Fruit fly (Drosophila melanogaster) whole organism, wandering third instar larva: ENCODE data around the gene CG9114.

ENCODE experiments used
- Abd-B ChIP-seq: fragments of >200 bp; optimal IDR thresholded peaks from 2 replicates; lab custom pipeline; 2017; ENCODE audit warnings: missing biosample characterization, missing genetic modification characterization
- CG32264 ChIP-seq: fragments of 200-800 bp; sonication (Bioruptor generic); optimal IDR thresholded peaks from 2 replicates; lab custom pipeline; 2016; ENCODE audit warnings: missing biosample characterization, missing genetic modification characterization
- CG9705 ChIP-seq: fragments of 200-800 bp; sonication (Bioruptor generic); optimal IDR thresholded peaks from 2 replicates; lab custom pipeline; 2018; ENCODE audit warnings: missing biosample characterization, mild to moderate bottlenecking, missing genetic modification characterization
- CrebA ChIP-seq: fragments of 200-800 bp; sonication (Bioruptor generic); optimal IDR thresholded peaks from 2 replicates; lab custom pipeline; 2016; ENCODE audit warnings: missing biosample characterization, mild to moderate bottlenecking, missing genetic modification characterization, borderline replicate concordance
- Dfd ChIP-seq: fragments of >200 bp; optimal IDR thresholded peaks from 2 replicates; lab custom pipeline; 2017; ENCODE audit warnings: missing biosample characterization, missing genetic modification characterization
- GATAd ChIP-seq: sonication (Bioruptor generic); optimal IDR thresholded peaks from 2 replicates; lab custom pipeline; 2016; ENCODE audit warnings: missing biosample characterization, missing genetic modification characterization
- HLH106 ChIP-seq: fragments of 200-800 bp; optimal IDR thresholded peaks from 3 replicates; lab custom pipeline; 2019; ENCODE audit warnings: missing biosample characterization, mild to moderate bottlenecking, missing genetic modification characterization, moderate library complexity
- Hnf4 ChIP-seq: fragments of 200-800 bp; sonication (Bioruptor generic); optimal IDR thresholded peaks from 2 replicates; lab custom pipeline; 2016; ENCODE audit warnings: missing biosample characterization, mild to moderate bottlenecking, missing genetic modification characterization
- Hr78 ChIP-seq: fragments of >200 bp; optimal IDR thresholded peaks from 2 replicates; lab custom pipeline; 2017; ENCODE audit warnings: missing biosample characterization, missing genetic modification characterization
- Hr83 ChIP-seq: fragments of 200-300 bp; sonication (Bioruptor generic); optimal IDR thresholded peaks from 2 replicates; lab custom pipeline; 2016; ENCODE audit warnings: missing biosample characterization, mild to moderate bottlenecking, missing genetic modification characterization, moderate library complexity; ENCODE audit not compliant: poor library complexity, severe bottlenecking
- Jra ChIP-seq: sonication (Bioruptor generic); optimal IDR thresholded peaks from 2 replicates; lab custom pipeline; 2016; ENCODE audit warnings: missing biosample characterization, missing genetic modification characterization
- Mio ChIP-seq: sonication (Bioruptor generic); optimal IDR thresholded peaks from 2 replicates; lab custom pipeline; 2016; ENCODE audit warnings: missing biosample characterization, missing genetic modification characterization
- Myc ChIP-seq: fragments of >200 bp; optimal IDR thresholded peaks from 2 replicates; lab custom pipeline; 2017
- OdsH ChIP-seq: fragments of 200-800 bp; sonication (Bioruptor generic); optimal IDR thresholded peaks from 2 replicates; lab custom pipeline; 2016; ENCODE audit warnings: missing biosample characterization, mild to moderate bottlenecking, missing genetic modification characterization
- Rel ChIP-seq, 2 experiments: fragments of 200-800 bp; sonication (Bioruptor generic) in 1 of 2; optimal IDR thresholded peaks; 2 replicates in 1 of 2; 3 replicates in 1 of 2; lab custom pipeline; 2016 to 2019; ENCODE audit warnings: mild to moderate bottlenecking in 2 of 2, missing biosample characterization in 2 of 2, missing genetic modification characterization in 2 of 2, moderate library complexity in 1 of 2
- Sp1 ChIP-seq: fragments of 200-800 bp; sonication (Bioruptor generic); optimal IDR thresholded peaks from 3 replicates; lab custom pipeline; 2019; ENCODE audit warnings: missing biosample characterization, mild to moderate bottlenecking, missing genetic modification characterization, moderate library complexity
- Vsx2 ChIP-seq: fragments of 200-300, 225-300 bp; sonication (Bioruptor generic); optimal IDR thresholded peaks from 2 replicates; lab custom pipeline; 2018; ENCODE audit warnings: missing biosample characterization, missing genetic modification characterization; ENCODE audit not compliant: partially characterized antibody
- br ChIP-seq: fragments of 200-800 bp; sonication (Bioruptor generic); optimal IDR thresholded peaks from 2 replicates; lab custom pipeline; 2016; ENCODE audit warnings: missing biosample characterization, missing genetic modification characterization
- brk ChIP-seq: fragments of 200-800 bp; sonication (Bioruptor generic); optimal IDR thresholded peaks from 2 replicates; lab custom pipeline; 2016; ENCODE audit warnings: missing biosample characterization, mild to moderate bottlenecking, missing genetic modification characterization
- dl ChIP-seq, 2 experiments: fragments of 175-275, 200-275 bp in 1 of 2; fragments of 200-275 bp in 1 of 2; sonication (Bioruptor generic); optimal IDR thresholded peaks; lab custom pipeline; 2018; ENCODE audit warnings: mild to moderate bottlenecking in 2 of 2, missing biosample characterization in 2 of 2, missing genetic modification characterization in 2 of 2, moderate library complexity in 2 of 2; ENCODE audit not compliant: partially characterized antibody in 2 of 2, insufficient read depth in 1 of 2
- dmrt93B ChIP-seq: fragments of 200-800 bp; sonication (Bioruptor generic); optimal IDR thresholded peaks from 2 replicates; lab custom pipeline; 2018; ENCODE audit warnings: missing biosample characterization, mild to moderate bottlenecking, missing genetic modification characterization
- dsf ChIP-seq: sonication (Bioruptor generic); optimal IDR thresholded peaks from 2 replicates; lab custom pipeline; 2016; ENCODE audit warnings: missing biosample characterization, missing genetic modification characterization, borderline replicate concordance
- ey ChIP-seq: fragments of 200-800 bp; sonication (Bioruptor generic); optimal IDR thresholded peaks from 2 replicates; lab custom pipeline; 2016; ENCODE audit warnings: missing biosample characterization, missing genetic modification characterization
- foxo ChIP-seq, 2 experiments: fragments of 200-800 bp; sonication (Bioruptor generic); optimal IDR thresholded peaks; 2 replicates in 1 of 2; 3 replicates in 1 of 2; lab custom pipeline; 2016 to 2017; ENCODE audit warnings: missing biosample characterization in 2 of 2, missing genetic modification characterization in 2 of 2
- fru ChIP-seq: fragments of 200-800 bp; sonication (Bioruptor generic); optimal IDR thresholded peaks from 3 replicates; lab custom pipeline; 2016; ENCODE audit warnings: missing biosample characterization, mild to moderate bottlenecking, missing genetic modification characterization
- h ChIP-seq: fragments of 200-800 bp; sonication (Bioruptor generic); optimal IDR thresholded peaks from 3 replicates; lab custom pipeline; 2016; ENCODE audit warnings: missing biosample characterization, mild to moderate bottlenecking, missing genetic modification characterization
- lola ChIP-seq: fragments of >200 bp; optimal IDR thresholded peaks from 2 replicates; lab custom pipeline; 2017; ENCODE audit warnings: missing biosample characterization, missing genetic modification characterization
- psq ChIP-seq: fragments of 200-800 bp; sonication (Bioruptor generic); optimal IDR thresholded peaks from 3 replicates; lab custom pipeline; 2017; ENCODE audit warnings: missing biosample characterization, mild to moderate bottlenecking, missing genetic modification characterization, moderate library complexity
- rgr ChIP-seq: fragments of 200-800 bp; sonication (Bioruptor generic); optimal IDR thresholded peaks from 3 replicates; lab custom pipeline; 2016; ENCODE audit warnings: missing biosample characterization, mild to moderate bottlenecking, missing genetic modification characterization
- sage ChIP-seq: fragments of 200-800 bp; sonication (Bioruptor generic); optimal IDR thresholded peaks from 2 replicates; lab custom pipeline; 2016; ENCODE audit warnings: missing biosample characterization, mild to moderate bottlenecking, missing genetic modification characterization
- sv ChIP-seq: fragments of 200-800 bp; sonication (Bioruptor generic); optimal IDR thresholded peaks from 3 replicates; lab custom pipeline; 2016; ENCODE audit warnings: missing biosample characterization, missing genetic modification characterization
- tai ChIP-seq: sonication (Bioruptor generic); optimal IDR thresholded peaks from 2 replicates; lab custom pipeline; 2016; ENCODE audit warnings: missing biosample characterization, missing genetic modification characterization
- woc ChIP-seq: sonication (Bioruptor generic); optimal IDR thresholded peaks from 2 replicates; lab custom pipeline; 2016; ENCODE audit warnings: missing biosample characterization, mild to moderate bottlenecking, missing genetic modification characterization

The CG9114 gene

DNA sequence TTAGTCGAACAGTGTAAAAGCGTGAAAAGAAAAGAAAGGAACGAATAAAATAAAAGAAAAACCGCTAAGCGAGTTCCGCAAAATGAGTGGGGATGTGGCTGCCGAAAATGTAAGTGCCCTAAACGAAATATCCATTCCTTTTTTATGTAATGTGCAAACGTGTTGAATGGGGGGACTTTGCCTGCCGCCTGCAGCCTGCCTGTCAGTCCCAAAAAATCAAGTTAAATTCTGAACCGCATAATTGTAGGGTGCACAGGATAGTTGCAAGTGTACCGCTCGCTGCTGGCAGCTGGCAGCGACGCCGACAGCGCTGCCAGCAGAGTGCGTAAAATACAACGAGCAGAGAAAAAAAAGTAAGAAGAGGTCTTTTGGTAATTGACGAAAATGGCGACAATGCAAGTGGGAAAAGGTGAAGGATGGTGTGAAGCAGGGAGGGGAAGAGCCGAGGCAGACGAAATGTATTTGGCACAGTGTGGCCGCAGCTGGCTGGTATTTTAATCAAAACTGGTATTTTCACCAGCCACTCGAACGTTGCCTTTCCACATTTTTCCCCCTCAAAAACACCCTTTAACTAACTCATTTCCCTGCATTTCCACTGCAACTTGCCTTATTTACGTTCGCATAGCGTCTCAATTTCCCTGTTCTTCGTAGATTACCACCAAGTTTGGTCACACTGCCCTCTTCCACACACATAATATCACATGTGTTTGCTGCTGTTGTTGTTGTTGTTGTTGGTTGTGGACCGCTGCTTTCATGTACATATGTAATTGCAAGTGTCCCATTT, 13.1 kb downstream of the CG9114 start:
- no peak for TF ChIP-seq Rel (GFP tag; optimal IDR thresholded peaks at IDR 0.05; lab: Kevin White, UChicago)
- TF ChIP-seq Rel (tag; optimal IDR thresholded peaks at IDR 0.05; lab: Kevin White, UChicago) = peak; percentile 67
- no peak for TF ChIP-seq foxo (GFP tag; optimal IDR thresholded peaks at IDR 0.05; lab: Kevin White, UChicago)
- peak; percentile 2 for TF ChIP-seq HLH106 (tag; lab: Kevin White, UChicago)
- no peak for TF ChIP-seq Mio
- peak; percentile 75 for TF ChIP-seq psq (GFP tag; lab: Kevin White, UChicago)
- TF ChIP-seq sv = no peak
- no peak for TF ChIP-seq ey (GFP tag; lab: Kevin White, UChicago)

DNA sequence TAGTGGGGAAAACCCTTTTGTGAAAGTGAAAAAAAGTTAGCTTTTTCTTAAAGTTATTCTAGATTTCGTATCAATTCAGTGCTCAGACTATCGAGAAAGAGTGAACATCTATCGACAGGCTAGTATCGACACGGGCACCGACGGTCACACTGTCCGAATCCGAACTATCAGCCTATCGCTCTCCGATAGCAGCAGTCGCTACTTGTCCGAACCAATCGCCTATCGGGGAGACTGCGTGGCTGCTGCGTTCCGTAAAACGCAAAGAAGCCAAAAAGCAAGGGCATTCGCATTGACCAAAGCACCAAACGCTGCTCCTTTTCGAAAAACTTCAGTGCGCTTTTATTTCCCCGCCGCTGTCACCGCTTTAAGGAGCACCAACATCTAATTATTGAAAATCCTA, 13.7 kb downstream of the CG9114 start, which contains the start of gene Top1:
Gene Top1, plus strand, starts transcription at position 190 of the 400 bp plus-strand sequence.
- TF ChIP-seq foxo (GFP tag; optimal IDR thresholded peaks at IDR 0.05; lab: Kevin White, UChicago) (peak in 1 of 2 experiments; percentile 25), GATAd (no peak), CG9705 (GFP tag; lab: Kevin White, UChicago) (no peak), Myc (lab: Kevin White, UChicago) (no peak), brk (GFP tag; lab: Kevin White, UChicago) (no peak), br (GFP tag; lab: Kevin White, UChicago) (peak; percentile 7), fru (GFP tag; lab: Kevin White, UChicago) (no peak), Abd-B (GFP tag; lab: Kevin White, UChicago) (no peak), CrebA (no peak), Sp1 (GFP tag; lab: Kevin White, UChicago) (peak; percentile 16), Vsx2 (GFP tag; lab: Kevin White, UChicago) (no peak), dl (GFP tag; optimal IDR thresholded peaks at IDR 0.05; lab: Kevin White, UChicago; ENCODE audit: insufficient read depth in 1 of 2, partially characterized antibody in 2 of 2) (no peak), woc (GFP tag; lab: Kevin White, UChicago) (peak; percentile 51), OdsH (GFP tag; lab: Kevin White, UChicago) (no peak), Dfd (GFP tag; lab: Kevin White, UChicago) (no peak), CG32264 (GFP tag; lab: Kevin White, UChicago) (no peak), h (GFP tag; lab: Kevin White, UChicago) (peak; percentile 31), dsf (no peak), lola (GFP tag; lab: Kevin White, UChicago) (no peak), dmrt93B (GFP tag; lab: Kevin White, UChicago) (no peak), Hnf4 (GFP tag; lab: Kevin White, UChicago) (peak; percentile 15), Mio (no peak), Hr83 (GFP tag; lab: Kevin White, UChicago) (peak; percentile 32), Rel (GFP tag; optimal IDR thresholded peaks at IDR 0.05; lab: Kevin White, UChicago) (no peak), Rel (tag; optimal IDR thresholded peaks at IDR 0.05; lab: Kevin White, UChicago) (peak; percentile 34), rgr (GFP tag; lab: Kevin White, UChicago) (peak; percentile 49), HLH106 (tag; lab: Kevin White, UChicago) (peak; percentile 16), Hr78 (GFP tag; lab: Kevin White, UChicago) (no peak), sage (GFP tag; lab: Kevin White, UChicago) (no peak)

DNA sequence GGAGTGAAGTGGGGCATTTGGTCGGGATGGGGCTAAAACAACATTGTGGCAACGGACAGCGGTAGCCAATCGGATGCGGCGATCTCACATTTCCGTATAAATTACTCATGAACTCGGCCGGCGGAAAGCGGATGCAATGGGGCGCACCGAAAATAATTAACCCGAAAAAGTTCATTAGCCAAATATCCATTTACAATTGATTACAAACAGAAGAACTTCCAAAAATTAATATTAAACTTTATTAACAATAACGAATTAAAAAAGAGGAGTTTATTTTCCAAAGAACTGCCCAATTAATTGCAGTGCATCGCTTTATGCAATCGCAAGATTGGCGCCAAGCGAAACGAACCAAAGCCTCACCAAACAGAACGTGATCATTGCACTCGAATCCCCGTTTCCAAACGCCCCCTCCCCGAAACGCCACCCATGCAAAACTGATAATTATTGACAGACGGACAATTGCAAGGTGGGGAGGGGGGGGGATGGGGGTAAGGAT, 19.1 kb downstream of the CG9114 start:
- TF ChIP-seq foxo (GFP tag; optimal IDR thresholded peaks at IDR 0.05; lab: Kevin White, UChicago) = no peak
- peak; percentile 59 for TF ChIP-seq Dfd (GFP tag; lab: Kevin White, UChicago)

DNA sequence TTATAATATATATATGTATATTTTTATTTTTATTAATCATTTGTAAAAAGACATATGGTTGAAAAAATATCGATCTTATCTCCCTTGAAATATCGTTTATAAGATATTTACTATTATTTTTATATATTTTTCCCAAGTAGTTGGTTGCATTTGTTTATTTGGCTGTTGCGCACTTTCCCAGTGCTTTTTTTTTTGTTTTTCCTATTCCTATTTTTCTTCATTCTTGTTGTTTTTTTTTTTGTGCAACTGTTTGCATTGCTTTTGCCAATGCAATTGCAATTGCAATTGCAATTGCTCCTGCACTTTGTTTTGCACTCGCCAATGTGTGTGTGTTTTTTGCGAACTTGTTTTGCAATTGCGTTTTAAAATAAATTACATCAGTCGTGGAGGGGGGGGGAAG, 19.6 kb downstream of the CG9114 start:
- TF ChIP-seq GATAd = no peak
- no peak for TF ChIP-seq Mio
- TF ChIP-seq OdsH (GFP tag; lab: Kevin White, UChicago) = no peak
- TF ChIP-seq ey (GFP tag; lab: Kevin White, UChicago) = no peak
- TF ChIP-seq lola (GFP tag; lab: Kevin White, UChicago) = no peak
- no peak for TF ChIP-seq sv
- TF ChIP-seq Jra (GFP tag; lab: Kevin White, UChicago) = no peak
- no peak for TF ChIP-seq tai (GFP tag; lab: Kevin White, UChicago)
- no peak for TF ChIP-seq Hr78 (GFP tag; lab: Kevin White, UChicago)
- TF ChIP-seq h (GFP tag; lab: Kevin White, UChicago) = no peak
- TF ChIP-seq brk (GFP tag; lab: Kevin White, UChicago) = no peak
- no peak for TF ChIP-seq fru (GFP tag; lab: Kevin White, UChicago)
